Worm (Caenorhabditis elegans) whole organism, L1 larva: Measurements from ENCODE around the gene F56B6.6.

ENCODE experiments used
- Y116A8C.19 ChIP-seq: sonication (generic microtip); optimal IDR thresholded peaks from 2 replicates; lab custom pipeline; 2016; ENCODE audit warnings: missing compliant biosample characterization, missing genetic modification characterization, borderline replicate concordance
- aly-2 ChIP-seq: fragments of 150-350 bp; optimal IDR thresholded peaks from 2 replicates; lab custom pipeline; 2014; ENCODE audit warnings: missing biosample characterization, missing genetic modification characterization
- elt-3 ChIP-seq, 6 experiments: fragments of 150-350 bp in 1 of 6; sonication (generic microtip); optimal IDR thresholded peaks; 2 replicates each; lab custom pipeline; 2017 to 2018; ENCODE audit warnings: missing biosample characterization in 6 of 6, missing genetic modification characterization in 6 of 6, inconsistent platforms in 1 of 6
- nhr-237 ChIP-seq: fragments of 150-350 bp; optimal IDR thresholded peaks from 2 replicates; lab custom pipeline; 2014; ENCODE audit warnings: missing biosample characterization, missing genetic modification characterization
- nhr-90 ChIP-seq: sonication (generic microtip); optimal IDR thresholded peaks from 2 replicates; lab custom pipeline; 2016; ENCODE audit warnings: mild to moderate bottlenecking, missing genetic modification characterization, missing compliant biosample characterization; ENCODE audit not compliant: poor library complexity
- zag-1 ChIP-seq: fragments of 150-350 bp; optimal IDR thresholded peaks from 2 replicates; lab custom pipeline; 2014; ENCODE audit warnings: missing biosample characterization, missing genetic modification characterization

- TF ChIP-seq nhr-237 (tag; lab: Kevin White, UChicago) (no peak), Y116A8C.19 (tag; lab: Kevin White, UChicago) (no peak), elt-3 (tag; optimal IDR thresholded peaks at IDR 0.05; lab: Kevin White, UChicago) (no peak), nhr-90 (tag; lab: Kevin White, UChicago) (no peak), zag-1 (no peak), aly-2 (tag; lab: Kevin White, UChicago) (no peak)
Measured at ce11 chrX:3548716-3549115, 15.9 kb upstream of the F56B6.6 start.
